Worm (Caenorhabditis elegans) whole organism, L4 larva: Measurements from ENCODE around the gene M03A1.3.

ENCODE experiments used
- F49E8.2 ChIP-seq: sonication (generic microtip); optimal IDR thresholded peaks from 2 replicates; lab custom pipeline; 2016; ENCODE audit warnings: missing compliant biosample characterization, mild to moderate bottlenecking, missing genetic modification characterization, borderline replicate concordance
- aha-1 ChIP-seq: fragments of 150-350 bp; peaks from one replicate; lab custom pipeline; 2014; ENCODE audit warnings: missing biosample characterization, missing genetic modification characterization
- ceh-20 ChIP-seq: fragments of 200-800 bp; sonication (Bioruptor generic); IDR thresholded peaks from 2 replicates; pipeline ENCODE4 v1.3.6; 2022; ENCODE audit warnings: missing genetic modification reagents, missing genetic modification characterization, missing compliant biosample characterization
- ceh-82 ChIP-seq: sonication (generic microtip); optimal IDR thresholded peaks from 2 replicates; lab custom pipeline; 2017; ENCODE audit warnings: missing biosample characterization, missing genetic modification characterization
- ces-1 ChIP-seq: fragments of 150-350 bp; sonication (generic microtip); optimal IDR thresholded peaks from 4 replicates; lab custom pipeline; 2014; ENCODE audit warnings: missing biosample characterization, missing genetic modification reagents, missing genetic modification characterization
- daf-16 ChIP-seq, 3 experiments: sonication (generic microtip); optimal IDR thresholded peaks; 2 replicates each; lab custom pipeline; 2016 to 2017; ENCODE audit warnings: missing genetic modification characterization in 3 of 3, missing genetic modification reagents in 3 of 3, mild to moderate bottlenecking in 2 of 3, missing compliant biosample characterization in 2 of 3, missing biosample characterization in 1 of 3, moderate library complexity in 1 of 3
- daf-19 ChIP-seq: fragments of 200-800 bp; sonication (Bioruptor generic); conservative IDR thresholded peaks from 2 replicates; pipeline ENCODE4 v1.3.6; 2022; ENCODE audit warnings: missing genetic modification characterization, missing compliant biosample characterization
- dmd-6 ChIP-seq: fragments of 200-800 bp; sonication (Bioruptor generic); IDR thresholded peaks from 2 replicates; pipeline ENCODE4 v1.3.6; 2022; ENCODE audit warnings: missing genetic modification reagents, missing genetic modification characterization, missing compliant biosample characterization
- dmd-8 ChIP-seq: fragments of 200-800 bp; sonication (Bioruptor generic); IDR thresholded peaks from 2 replicates; pipeline ENCODE4 v1.3.6; 2022; ENCODE audit warnings: missing genetic modification characterization, missing compliant biosample characterization
- dmd-9 ChIP-seq: fragments of 200-800 bp; sonication (Bioruptor generic); IDR thresholded peaks from 2 replicates; pipeline ENCODE4 v1.3.6; 2022; ENCODE audit warnings: missing genetic modification reagents, missing genetic modification characterization, missing compliant biosample characterization
- dve-1 ChIP-seq: sonication (generic microtip); optimal IDR thresholded peaks from 2 replicates; lab custom pipeline; 2017; ENCODE audit warnings: antibody characterized with exemption, mild to moderate bottlenecking, missing genetic modification characterization, missing compliant biosample characterization; ENCODE audit not compliant: insufficient read depth
- egl-27 ChIP-seq: sonication (generic microtip); optimal IDR thresholded peaks from 3 replicates; lab custom pipeline; 2017; ENCODE audit warnings: missing biosample characterization, missing genetic modification reagents, missing genetic modification characterization
- egl-43 ChIP-seq: fragments of 200-800 bp; sonication (Bioruptor generic); IDR thresholded peaks from 2 replicates; pipeline ENCODE4 v1.3.6; 2022; ENCODE audit warnings: missing genetic modification reagents, missing genetic modification characterization, missing compliant biosample characterization
- gei-8 ChIP-seq: fragments of 200-800 bp; sonication (Bioruptor generic); optimal IDR thresholded peaks from 2 replicates; lab custom pipeline; 2018; ENCODE audit warnings: mild to moderate bottlenecking, missing genetic modification characterization, missing compliant biosample characterization
- hlh-11 ChIP-seq: fragments of 200-800 bp; sonication (Bioruptor generic); optimal IDR thresholded peaks from 2 replicates; lab custom pipeline; 2018; ENCODE audit warnings: mild to moderate bottlenecking, missing genetic modification characterization, missing compliant biosample characterization
- jun-1 ChIP-seq: fragments of 150-350 bp; optimal IDR thresholded peaks from 2 replicates; lab custom pipeline; 2014; ENCODE audit warnings: missing biosample characterization, missing genetic modification reagents, missing genetic modification characterization
- lin-1 ChIP-seq: fragments of 200-800 bp; sonication (Bioruptor generic); IDR thresholded peaks from 2 replicates; pipeline ENCODE4 v1.3.6; 2022; ENCODE audit warnings: missing genetic modification reagents, missing genetic modification characterization, missing compliant biosample characterization
- mdt-29 ChIP-seq: fragments of 200-800 bp; sonication (Bioruptor generic); IDR thresholded peaks from 2 replicates; pipeline ENCODE4 v1.3.6; 2022; ENCODE audit warnings: missing genetic modification reagents, missing genetic modification characterization, missing compliant biosample characterization
- mep-1 ChIP-seq: fragments of 150-350 bp; sonication (generic microtip); optimal IDR thresholded peaks from 3 replicates; lab custom pipeline; 2014; ENCODE audit warnings: missing biosample characterization, missing genetic modification characterization
- mxl-2 ChIP-seq: fragments of 200-800 bp; sonication (Bioruptor generic); conservative IDR thresholded peaks from 2 replicates; pipeline ENCODE4 v1.3.6; 2022; ENCODE audit warnings: missing genetic modification reagents, missing genetic modification characterization, missing compliant biosample characterization
- nhr-11 ChIP-seq: fragments of 150-350 bp; optimal IDR thresholded peaks from 2 replicates; lab custom pipeline; 2014; ENCODE audit warnings: missing biosample characterization, missing genetic modification characterization
- nhr-237 ChIP-seq: sonication (generic microtip); optimal IDR thresholded peaks from 2 replicates; lab custom pipeline; 2017; ENCODE audit warnings: missing biosample characterization, missing genetic modification characterization
- nhr-25 ChIP-seq: sonication (generic microtip); optimal IDR thresholded peaks from 2 replicates; lab custom pipeline; 2017; ENCODE audit warnings: missing genetic modification characterization, mild to moderate bottlenecking, missing compliant biosample characterization, antibody characterized with exemption, moderate library complexity, borderline replicate concordance; ENCODE audit not compliant: insufficient read depth
- nhr-28 ChIP-seq: fragments of 150-350 bp; optimal IDR thresholded peaks from 2 replicates; lab custom pipeline; 2014; ENCODE audit warnings: missing biosample characterization, missing genetic modification characterization
- nhr-6 ChIP-seq: fragments of 150-350 bp; optimal IDR thresholded peaks from 2 replicates; lab custom pipeline; 2014; ENCODE audit warnings: missing biosample characterization, missing genetic modification characterization
- sdz-12 ChIP-seq: fragments of 200-800 bp; sonication (Bioruptor generic); optimal IDR thresholded peaks from 2 replicates; lab custom pipeline; 2018; ENCODE audit warnings: mild to moderate bottlenecking, missing genetic modification characterization, missing compliant biosample characterization
- skn-1 ChIP-seq: fragments of 150-350 bp; optimal IDR thresholded peaks from 2 replicates; lab custom pipeline; 2014; ENCODE audit warnings: missing biosample characterization, missing genetic modification characterization
- snpc-1.2 ChIP-seq: fragments of 200-800 bp; sonication (Bioruptor generic); IDR thresholded peaks from 2 replicates; pipeline ENCODE4 v1.3.6; 2022; ENCODE audit warnings: missing genetic modification reagents, missing genetic modification characterization, missing compliant biosample characterization
- tag-97 ChIP-seq: fragments of 200-800 bp; sonication (Bioruptor generic); IDR thresholded peaks from 2 replicates; pipeline ENCODE4 v1.3.6; 2022; ENCODE audit warnings: missing genetic modification characterization, missing compliant biosample characterization
- zfp-3 ChIP-seq: fragments of 200-800 bp; sonication (Bioruptor generic); conservative IDR thresholded peaks from 2 replicates; pipeline ENCODE4 v1.3.6; 2022; ENCODE audit warnings: missing genetic modification reagents, missing genetic modification characterization, missing compliant biosample characterization
- ztf-7 ChIP-seq: fragments of 150-350 bp; optimal IDR thresholded peaks from 2 replicates; lab custom pipeline; 2014; ENCODE audit warnings: missing biosample characterization, missing genetic modification characterization

M03A1.3 gene

ce11 chrII:4598815-4599214 is 41.2 kb downstream of the M03A1.3 start (continued):
- TF ChIP-seq nhr-6 (no peak), dmd-6 (GFP tag; lab: Robert Waterston, UW) (peak; percentile 61), gei-8 (GFP tag; lab: Kevin White, UChicago) (no peak), dmd-8 (no peak), daf-19 (no peak)

- TF ChIP-seq daf-16 (GFP tag; optimal IDR thresholded peaks at IDR 0.05; lab: Kevin White, UChicago) (no peak), daf-16 (tag; optimal IDR thresholded peaks at IDR 0.05; lab: Kevin White, UChicago) (peak; percentile 92), hlh-11 (tag; lab: Kevin White, UChicago) (no peak)
These were observed 42.3 kb downstream of the M03A1.3 start for ce11 chrII:4599838-4600237.

- TF ChIP-seq aha-1 = peak; percentile 86
- TF ChIP-seq nhr-237 (tag; lab: Kevin White, UChicago) = no peak
- peak; percentile 32 for TF ChIP-seq nhr-28 (tag; lab: Kevin White, UChicago)
- peak; percentile 16; the same call in 1 of the 2 replicates for TF ChIP-seq dmd-6 (GFP tag; lab: Robert Waterston, UW)
- no peak for TF ChIP-seq skn-1 (tag; lab: Kevin White, UChicago)
- TF ChIP-seq, all 104 proteins: peak for 3
These were observed 42.7 kb downstream of the M03A1.3 start for ce11 chrII:4600276-4600675.

- TF ChIP-seq ztf-7 (tag; lab: Kevin White, UChicago) (no peak), nhr-237 (tag; lab: Kevin White, UChicago) (no peak)
These were observed 43.2 kb downstream of the M03A1.3 start for ce11 chrII:4600818-4601217.

- no peak for TF ChIP-seq nhr-11 (tag; lab: Kevin White, UChicago)
- TF ChIP-seq gei-8 (GFP tag; lab: Kevin White, UChicago) = no peak
- TF ChIP-seq dve-1 (tag; lab: Kevin White, UChicago) = no peak
- no peak for TF ChIP-seq egl-27
- no peak for TF ChIP-seq jun-1 (tag; lab: Kevin White, UChicago)
- no peak for TF ChIP-seq mep-1 (tag; lab: Kevin White, UChicago)
- no peak for TF ChIP-seq dmd-9 (GFP tag; lab: Robert Waterston, UW)
- TF ChIP-seq lin-1 = no peak
- TF ChIP-seq tag-97 = no peak
- TF ChIP-seq sdz-12 (GFP tag; lab: Kevin White, UChicago) = no peak
- TF ChIP-seq F49E8.2 (tag; lab: Kevin White, UChicago) = no peak
- TF ChIP-seq ceh-82 (tag; lab: Kevin White, UChicago) = no peak
- no peak for TF ChIP-seq daf-19
- no peak for TF ChIP-seq ces-1 (GFP tag; lab: Kevin White, UChicago)
- no peak for TF ChIP-seq zfp-3 (GFP tag; lab: Robert Waterston, UW)
- no peak for TF ChIP-seq snpc-1.2 (GFP tag; lab: Robert Waterston, UW)
These were observed 43.7 kb downstream of the M03A1.3 start, which contains the start of gene ipla-1 for ce11 chrII:4601256-4601655. TSS of gene ipla-1 (minus strand) at chrII:4601356.

- TF ChIP-seq nhr-25 (no peak), egl-43 (no peak), ceh-20 (GFP tag; lab: Robert Waterston, UW) (no peak), mdt-29 (GFP tag; lab: Robert Waterston, UW) (no peak), gei-8 (GFP tag; lab: Kevin White, UChicago) (no peak), mxl-2 (no peak), hlh-11 (tag; lab: Kevin White, UChicago) (no peak)
- TF ChIP-seq, all 104 proteins: peak for 0
These were observed 44.9 kb downstream of the M03A1.3 start, which contains the start of gene coa-3 for ce11 chrII:4602533-4602932. TSS of gene coa-3 (minus strand) at chrII:4602633.
